Worm (Caenorhabditis elegans): ENCODE measurements around the gene C25D7.16.

The C25D7.16 gene

DNA sequence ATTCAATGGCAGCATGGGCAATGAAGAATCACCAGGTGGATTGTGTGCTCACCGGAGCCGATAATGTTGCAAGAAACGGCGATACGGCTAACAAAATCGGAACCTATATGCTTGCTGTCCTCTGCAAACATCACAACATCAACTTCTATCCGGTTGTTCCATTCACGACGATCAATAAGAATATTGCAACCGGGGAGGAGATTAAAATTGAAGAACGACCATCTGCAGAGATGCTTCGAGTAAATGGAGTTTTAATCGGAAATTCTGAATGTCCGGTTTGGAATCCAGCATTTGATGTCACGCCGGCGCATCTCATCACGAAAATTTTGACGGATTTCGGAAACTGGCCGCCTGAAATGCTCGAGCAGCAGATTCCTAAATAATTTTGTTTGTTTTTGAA, 27.7 kb downstream of the C25D7.16 start:
- no peak for TF ChIP-seq lsy-2 (tag; optimal IDR thresholded peaks at IDR 0.05)
- TF ChIP-seq ztf-4 (tag; optimal IDR thresholded peaks at IDR 0.05): no peak
- no peak for TF ChIP-seq skn-1 (tag; optimal IDR thresholded peaks at IDR 0.05)
- peak; percentile 3 for TF ChIP-seq crh-2 (tag; optimal IDR thresholded peaks at IDR 0.05)
- TF ChIP-seq C34F6.9 (tag; optimal IDR thresholded peaks at IDR 0.05): no peak
- TF ChIP-seq mdl-1 (tag; optimal IDR thresholded peaks at IDR 0.05): no peak
- no peak for TF ChIP-seq dmd-4 (tag; optimal IDR thresholded peaks at IDR 0.05)
- peak; percentile 79 for TF ChIP-seq ama-1 (optimal IDR thresholded peaks at IDR 0.05)
- TF ChIP-seq unc-62 (GFP tag; optimal IDR thresholded peaks at IDR 0.05): no peak

DNA sequence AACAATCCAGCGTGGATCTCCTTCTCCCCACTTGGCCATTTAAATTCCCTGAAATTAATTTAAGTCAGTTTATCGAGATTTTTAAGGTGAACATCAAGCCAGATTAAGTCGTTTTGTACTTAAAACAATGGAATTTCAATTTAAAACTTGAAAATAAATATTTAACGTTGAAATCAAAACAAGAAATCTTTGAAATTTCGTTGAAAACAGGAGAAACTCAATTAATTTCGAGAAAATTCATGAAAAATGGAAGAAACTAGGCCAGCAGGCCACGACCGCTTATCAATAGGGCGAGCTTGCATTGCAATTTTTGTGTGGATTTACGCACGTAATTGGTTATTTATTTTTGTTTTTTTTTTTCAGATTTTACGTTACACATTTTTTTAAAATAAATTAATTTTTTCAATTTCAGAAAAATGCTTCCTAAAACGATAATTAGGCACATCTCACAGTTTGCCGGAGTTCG, 29.4 kb downstream of the C25D7.16 start, which contains the start of the genes ahsa-1 and C01G10.7:
Gene ahsa-1, minus strand, starts transcription at position 51 of the 466 bp plus-strand sequence.
Gene C01G10.7, plus strand, starts transcription at position 413 of the 466 bp plus-strand sequence.
- TF ChIP-seq egl-27 (tag; optimal IDR thresholded peaks at IDR 0.05) (peak; percentile 52), elt-1 (tag; optimal IDR thresholded peaks at IDR 0.05) (no peak), unc-39 (tag; optimal IDR thresholded peaks at IDR 0.05) (no peak), F13H6.1 (tag; optimal IDR thresholded peaks at IDR 0.05) (peak; percentile 86), lin-13 (GFP tag; optimal IDR thresholded peaks at IDR 0.05) (peak; percentile 86), nhr-12 (tag; optimal IDR thresholded peaks at IDR 0.05) (no peak), unc-62 (GFP tag; optimal IDR thresholded peaks at IDR 0.05) (no peak), nhr-77 (tag; optimal IDR thresholded peaks at IDR 0.05) (peak; percentile 78), snpc-4 (tag; optimal IDR thresholded peaks at IDR 0.05) (peak; percentile 81), nhr-25 (tag; optimal IDR thresholded peaks at IDR 0.05) (no peak), nhr-10 (tag; optimal IDR thresholded peaks at IDR 0.05) (no peak), ztf-11 (tag; optimal IDR thresholded peaks at IDR 0.05) (no peak), nhr-6 (tag; optimal IDR thresholded peaks at IDR 0.05) (no peak), lin-39 (tag; optimal IDR thresholded peaks at IDR 0.05) (no peak), unc-55 (GFP tag; optimal IDR thresholded peaks at IDR 0.05) (peak; percentile 98), blmp-1 (tag; optimal IDR thresholded peaks at IDR 0.05; ENCODE audit: insufficient read depth) (peak; percentile 64), zag-1 (tag; optimal IDR thresholded peaks at IDR 0.05) (peak; percentile 30), C34F6.9 (tag; optimal IDR thresholded peaks at IDR 0.05) (peak; percentile 98), sem-4 (tag; optimal IDR thresholded peaks at IDR 0.05) (peak; percentile 76), nhr-129 (tag; optimal IDR thresholded peaks at IDR 0.05) (peak; percentile 78), fos-1 (tag; optimal IDR thresholded peaks at IDR 0.05) (peak; percentile 80), lin-11 (tag; optimal IDR thresholded peaks at IDR 0.05) (peak; percentile 47), sma-9 (GFP tag; optimal IDR thresholded peaks at IDR 0.05) (peak; percentile 88), sma-9 (tag; optimal IDR thresholded peaks at IDR 0.05) (no peak), ZK546.5 (tag; optimal IDR thresholded peaks at IDR 0.05) (peak; percentile 42), mbf-1 (tag; optimal IDR thresholded peaks at IDR 0.05) (no peak), ceh-16 (tag; optimal IDR thresholded peaks at IDR 0.05) (peak; percentile 36), ztf-1 (GFP tag; conservative IDR thresholded peaks at IDR 0.05) (no peak), aly-2 (tag; optimal IDR thresholded peaks at IDR 0.05) (no peak), skn-1 (tag; optimal IDR thresholded peaks at IDR 0.05) (peak; percentile 56), Y55F3AM.14 (GFP tag; optimal IDR thresholded peaks at IDR 0.05) (no peak), nhr-21 (tag; optimal IDR thresholded peaks at IDR 0.05) (no peak), nhr-237 (tag; optimal IDR thresholded peaks at IDR 0.05) (peak; percentile 23), ztf-4 (tag; optimal IDR thresholded peaks at IDR 0.05) (peak; percentile 79), nhr-23 (tag; optimal IDR thresholded peaks at IDR 0.05) (no peak), gmeb-1 (tag; optimal IDR thresholded peaks at IDR 0.05) (peak; percentile 81), nhr-11 (tag; optimal IDR thresholded peaks at IDR 0.05) (no peak), alr-1 (tag; optimal IDR thresholded peaks at IDR 0.05) (no peak), R02D3.7 (tag; optimal IDR thresholded peaks at IDR 0.05) (peak; percentile 88), peb-1 (tag; optimal IDR thresholded peaks at IDR 0.05) (no peak), sma-3 (GFP tag; optimal IDR thresholded peaks at IDR 0.05) (peak; percentile 95), ama-1 (optimal IDR thresholded peaks at IDR 0.05) (no peak), lsy-2 (tag; optimal IDR thresholded peaks at IDR 0.05) (peak; percentile 76 to 93), crh-2 (tag; optimal IDR thresholded peaks at IDR 0.05) (peak; percentile 94), mab-5 (tag; optimal IDR thresholded peaks at IDR 0.05) (peak; percentile 80), ceh-82 (tag; optimal IDR thresholded peaks at IDR 0.05) (peak; percentile 15), mdl-1 (tag; optimal IDR thresholded peaks at IDR 0.05) (peak in 1 of 2 experiments; percentile 6), elt-3 (tag; optimal IDR thresholded peaks at IDR 0.05) (no peak), dmd-4 (tag; optimal IDR thresholded peaks at IDR 0.05) (no peak)
